Fruit fly (Drosophila melanogaster): ENCODE data around the gene east.

Gene east

DNA sequence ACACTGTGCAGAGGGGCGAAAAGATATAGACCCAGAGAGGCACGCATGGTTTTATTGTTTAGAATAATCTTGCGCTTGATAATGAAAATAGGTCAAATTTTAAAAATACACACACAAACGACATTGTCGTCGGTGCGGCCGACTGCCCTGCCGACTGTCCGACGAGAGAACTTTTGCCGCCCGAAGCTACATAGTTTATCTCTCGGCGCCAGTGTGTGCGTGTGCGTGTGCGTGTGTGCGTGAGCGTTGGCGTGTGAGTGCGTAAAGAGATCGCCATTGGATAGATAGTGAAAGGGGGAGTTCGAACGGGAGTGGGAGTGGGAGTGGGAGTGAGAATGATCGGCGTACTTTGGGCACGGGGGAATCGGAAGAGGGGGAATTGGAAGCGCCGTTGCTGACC, 15.0 kb upstream of the east start:
- TF ChIP-seq psq (optimal IDR thresholded peaks at IDR 0.05) (no peak), CG8478 (optimal IDR thresholded peaks at IDR 0.05) (no peak), pan (optimal IDR thresholded peaks at IDR 0.05) (no peak), usp (GFP tag; optimal IDR thresholded peaks at IDR 0.05) (no peak), Dll (optimal IDR thresholded peaks at IDR 0.05) (no peak), EcR (GFP tag; optimal IDR thresholded peaks at IDR 0.05) (no peak)

DNA sequence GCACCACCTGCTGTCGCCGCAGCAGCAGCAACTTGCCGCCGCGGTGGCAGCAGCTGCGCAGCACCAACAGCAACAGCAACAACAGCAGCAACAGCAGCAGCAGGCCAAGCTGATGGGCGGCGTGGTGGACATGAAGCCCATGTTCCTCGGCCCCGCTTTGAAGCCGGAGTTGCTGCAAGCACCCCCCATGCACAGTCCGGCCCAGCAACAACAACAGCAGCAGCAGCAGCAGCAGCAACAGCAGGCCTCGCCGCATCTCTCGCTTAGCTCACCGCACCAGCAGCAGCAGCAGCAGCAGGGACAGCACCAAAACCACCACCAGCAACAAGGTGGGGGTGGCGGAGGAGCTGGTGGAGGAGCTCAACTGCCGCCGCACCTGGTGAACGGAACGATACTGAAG, 9.6 kb upstream of the east start:
- TF ChIP-seq CG8478 (optimal IDR thresholded peaks at IDR 0.05) (no peak), psq (optimal IDR thresholded peaks at IDR 0.05) (no peak), usp (GFP tag; optimal IDR thresholded peaks at IDR 0.05) (no peak), Dll (optimal IDR thresholded peaks at IDR 0.05) (no peak), pan (optimal IDR thresholded peaks at IDR 0.05) (no peak), EcR (GFP tag; optimal IDR thresholded peaks at IDR 0.05) (no peak)

DNA sequence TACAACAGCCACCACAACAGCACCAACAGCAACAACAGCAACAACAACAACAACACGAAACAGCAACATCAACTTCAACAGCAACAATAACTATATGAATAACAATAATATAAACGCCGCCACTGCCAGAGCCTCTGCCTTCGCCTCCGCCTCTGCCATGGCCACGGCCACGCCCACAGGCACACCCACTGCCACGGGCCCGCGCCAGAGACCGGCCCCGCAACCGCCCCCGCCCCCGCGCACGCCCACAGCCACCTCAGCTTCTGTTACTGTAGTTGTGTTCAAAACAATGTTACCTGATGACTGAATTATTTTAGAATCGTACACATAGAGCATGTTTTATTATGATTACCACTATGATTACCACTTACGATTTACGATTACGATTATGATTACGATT, 6.5 kb upstream of the east start:
- TF ChIP-seq EcR (GFP tag; optimal IDR thresholded peaks at IDR 0.05) (no peak), pan (optimal IDR thresholded peaks at IDR 0.05) (no peak), Dll (optimal IDR thresholded peaks at IDR 0.05) (no peak), psq (optimal IDR thresholded peaks at IDR 0.05) (no peak)

DNA sequence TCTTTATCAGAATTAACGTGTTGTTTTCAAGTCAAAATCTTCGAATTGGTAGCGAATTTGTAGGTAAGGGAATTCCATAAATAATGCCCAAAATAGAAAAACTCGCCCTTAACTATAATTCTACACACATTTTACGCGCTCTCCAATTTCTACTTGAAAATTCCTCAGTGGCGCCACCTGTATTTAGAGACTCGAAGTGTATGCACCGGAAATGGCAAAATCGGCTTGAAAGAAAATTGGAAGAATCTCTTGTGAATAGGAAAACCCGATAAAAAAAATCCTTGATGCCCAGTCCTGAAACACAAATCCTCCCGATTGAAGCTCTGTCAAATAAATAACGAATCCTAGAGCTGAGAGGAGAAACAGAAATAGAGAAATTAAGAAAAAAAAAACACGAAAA, 4.8 kb upstream of the east start:
- TF ChIP-seq psq (optimal IDR thresholded peaks at IDR 0.05) = no peak

DNA sequence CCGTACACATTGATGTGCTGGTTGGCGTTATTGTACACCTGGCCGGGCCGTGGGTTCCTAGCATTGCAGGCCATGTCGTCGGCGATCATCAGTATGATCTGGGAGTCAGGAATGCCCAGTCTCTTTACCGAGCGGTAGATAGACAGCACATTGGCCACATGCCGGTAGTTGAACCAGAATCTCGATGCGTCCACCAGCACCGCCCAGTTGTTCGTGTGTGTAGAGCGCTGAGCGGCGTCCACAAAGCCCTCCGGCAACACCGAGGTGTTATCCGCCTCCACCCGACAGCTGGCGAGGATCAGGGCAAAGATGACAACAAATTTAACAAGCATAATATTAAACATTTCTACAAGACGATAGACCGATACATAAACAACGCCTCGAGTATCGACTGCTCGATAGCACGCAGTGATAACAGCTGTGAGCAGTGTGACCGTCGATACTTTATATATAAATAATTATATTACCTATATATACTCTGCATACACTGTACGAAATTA, 1.7 kb upstream of the east start, which contains the start of gene PIG-K:
PIG-K (minus strand) TSS at position 412 of the 500 bp plus-strand sequence.
- TF ChIP-seq CG8478 (optimal IDR thresholded peaks at IDR 0.05) (no peak), psq (optimal IDR thresholded peaks at IDR 0.05) (no peak), EcR (GFP tag; optimal IDR thresholded peaks at IDR 0.05) (no peak), Dll (optimal IDR thresholded peaks at IDR 0.05) (no peak), pan (optimal IDR thresholded peaks at IDR 0.05) (no peak), usp (GFP tag; optimal IDR thresholded peaks at IDR 0.05) (no peak)

DNA sequence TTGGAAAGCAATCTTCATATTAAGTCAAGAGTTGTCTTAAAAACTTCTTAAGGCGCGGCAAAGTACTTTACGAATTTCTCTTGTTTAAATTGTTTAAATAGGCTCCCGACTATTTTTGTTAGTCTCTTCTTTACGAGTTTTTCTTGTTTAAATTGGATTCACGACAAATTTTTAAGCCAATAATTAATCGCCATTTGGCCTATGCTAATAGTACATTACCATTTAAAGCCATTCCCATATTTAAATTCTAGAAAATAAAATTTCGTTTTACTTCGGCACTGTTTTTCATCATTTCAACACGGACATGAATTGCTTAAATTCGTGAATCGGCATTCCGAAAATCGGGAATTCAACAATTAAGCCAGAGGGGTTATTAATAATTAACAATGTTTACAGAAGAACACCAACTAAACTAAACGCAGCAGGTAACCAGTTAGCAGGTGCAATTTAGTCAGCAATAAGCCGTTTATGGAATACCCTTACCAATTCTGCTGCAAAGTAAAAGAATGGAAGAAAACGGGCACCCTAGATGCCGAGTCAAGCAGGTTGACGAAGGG, 1.1 kb upstream of the east start:
- TF ChIP-seq usp (GFP tag; optimal IDR thresholded peaks at IDR 0.05) = no peak
- TF ChIP-seq pan (optimal IDR thresholded peaks at IDR 0.05) = no peak

DNA sequence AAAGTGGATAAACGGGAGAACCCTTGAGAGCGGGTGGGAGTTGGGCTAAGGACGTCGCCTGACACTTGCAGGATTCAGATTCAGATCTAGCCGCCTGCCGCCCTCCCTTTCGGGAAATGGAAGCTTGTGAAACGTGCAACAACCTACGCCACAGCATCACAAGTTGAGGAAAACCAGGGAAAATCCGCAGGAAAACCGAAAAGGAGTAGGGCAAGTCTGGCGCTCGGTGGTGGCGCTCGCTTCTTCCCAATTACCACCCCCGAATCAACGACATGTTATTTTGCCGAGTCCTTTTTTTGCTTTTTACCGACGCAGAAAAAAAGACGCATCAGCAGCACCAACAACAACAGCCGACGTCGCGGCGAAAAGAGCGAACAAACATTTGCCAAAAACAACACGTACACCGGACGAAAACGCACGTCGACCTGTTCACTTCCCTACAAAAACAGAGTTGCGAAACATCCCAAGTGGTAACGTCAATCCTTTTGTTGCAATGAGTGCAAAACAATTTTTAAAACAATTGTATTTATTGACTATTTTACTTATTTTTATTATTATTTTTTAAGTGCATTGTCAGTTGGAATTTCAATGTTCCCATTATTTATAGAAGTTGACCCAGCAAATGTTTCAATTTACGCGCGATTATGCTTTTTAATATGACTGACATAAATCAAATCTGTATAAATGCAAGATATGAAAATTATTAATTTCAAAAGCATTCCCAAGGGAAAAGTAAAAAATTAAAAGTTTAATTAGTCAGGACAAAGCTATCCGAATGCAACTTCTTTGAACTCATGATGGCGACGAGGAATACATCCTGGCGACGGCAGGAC, 844 bp downstream of the east start:
- TF ChIP-seq CG8478 (optimal IDR thresholded peaks at IDR 0.05) = no peak
- TF ChIP-seq Dll (optimal IDR thresholded peaks at IDR 0.05) = no peak
- no peak for TF ChIP-seq usp (GFP tag; optimal IDR thresholded peaks at IDR 0.05)
- no peak for TF ChIP-seq psq (optimal IDR thresholded peaks at IDR 0.05)
- TF ChIP-seq EcR (GFP tag; optimal IDR thresholded peaks at IDR 0.05) = no peak
- TF ChIP-seq pan (optimal IDR thresholded peaks at IDR 0.05) = no peak

DNA sequence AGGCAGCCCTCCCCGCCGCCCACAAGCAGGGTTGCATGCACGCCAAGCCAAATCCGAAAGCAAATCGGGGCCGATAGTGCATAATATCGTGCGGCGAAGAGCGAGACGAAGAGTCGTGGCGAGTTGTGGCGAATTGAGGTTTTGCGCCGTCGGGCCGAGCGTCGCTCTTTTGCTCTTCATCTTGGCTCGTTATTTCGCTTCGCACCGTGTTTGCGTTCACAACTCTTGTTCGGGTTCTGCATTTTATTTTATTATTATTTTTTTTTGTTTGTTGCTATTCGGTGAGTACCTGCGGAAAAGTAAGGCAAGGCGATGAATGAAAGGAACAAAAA, 1.4 kb downstream of the east start:
- TF ChIP-seq usp (GFP tag; optimal IDR thresholded peaks at IDR 0.05) (no peak), CG8478 (optimal IDR thresholded peaks at IDR 0.05) (no peak), psq (optimal IDR thresholded peaks at IDR 0.05) (no peak), Dll (optimal IDR thresholded peaks at IDR 0.05) (peak; percentile 11), pan (optimal IDR thresholded peaks at IDR 0.05) (no peak)

DNA sequence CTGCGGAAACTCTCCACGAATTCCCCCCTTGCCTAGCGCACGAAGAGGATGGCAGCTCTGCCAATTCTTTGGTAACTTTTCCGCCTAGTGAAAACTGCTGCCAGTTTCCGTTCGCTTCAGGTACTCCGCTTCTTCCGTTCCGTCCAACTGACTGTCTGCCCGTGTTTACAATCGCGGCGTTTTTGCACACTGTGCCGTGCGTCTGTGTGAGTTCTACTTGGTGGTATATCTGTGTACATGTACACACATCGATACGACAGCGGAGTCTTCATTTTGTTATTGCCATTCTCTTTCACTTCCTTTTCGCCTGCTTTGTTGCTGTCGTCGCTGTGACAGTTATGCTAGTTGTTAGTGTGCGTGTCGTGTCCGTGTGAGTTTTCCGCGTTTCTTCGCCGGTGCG, 2.2 kb downstream of the east start:
- TF ChIP-seq EcR (GFP tag; optimal IDR thresholded peaks at IDR 0.05) (no peak), usp (GFP tag; optimal IDR thresholded peaks at IDR 0.05) (no peak), psq (optimal IDR thresholded peaks at IDR 0.05) (no peak), pan (optimal IDR thresholded peaks at IDR 0.05) (no peak), Dll (optimal IDR thresholded peaks at IDR 0.05) (no peak), CG8478 (optimal IDR thresholded peaks at IDR 0.05) (no peak)

DNA sequence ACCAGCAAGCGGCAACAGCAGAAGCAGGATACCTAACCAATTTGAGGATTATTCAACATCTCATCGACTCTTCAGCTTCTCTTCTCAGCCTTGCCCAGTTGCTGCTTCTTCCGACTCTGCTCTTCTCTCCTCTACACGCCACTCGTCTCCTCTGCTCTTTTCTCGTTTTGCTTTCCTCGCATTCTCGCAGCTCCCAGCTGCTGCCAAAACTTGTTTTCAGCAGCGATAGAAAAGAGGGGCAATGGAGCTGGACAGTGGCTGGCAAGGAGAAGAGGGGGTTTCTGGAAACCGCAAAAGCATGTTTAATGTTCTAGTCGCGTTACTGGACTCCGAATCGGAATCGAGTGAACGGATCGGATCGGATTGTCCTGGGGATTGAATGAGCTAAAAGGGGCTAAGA, 2.7 kb downstream of the east start:
- TF ChIP-seq pan (optimal IDR thresholded peaks at IDR 0.05) (no peak), CG8478 (optimal IDR thresholded peaks at IDR 0.05) (no peak), usp (GFP tag; optimal IDR thresholded peaks at IDR 0.05) (no peak)

DNA sequence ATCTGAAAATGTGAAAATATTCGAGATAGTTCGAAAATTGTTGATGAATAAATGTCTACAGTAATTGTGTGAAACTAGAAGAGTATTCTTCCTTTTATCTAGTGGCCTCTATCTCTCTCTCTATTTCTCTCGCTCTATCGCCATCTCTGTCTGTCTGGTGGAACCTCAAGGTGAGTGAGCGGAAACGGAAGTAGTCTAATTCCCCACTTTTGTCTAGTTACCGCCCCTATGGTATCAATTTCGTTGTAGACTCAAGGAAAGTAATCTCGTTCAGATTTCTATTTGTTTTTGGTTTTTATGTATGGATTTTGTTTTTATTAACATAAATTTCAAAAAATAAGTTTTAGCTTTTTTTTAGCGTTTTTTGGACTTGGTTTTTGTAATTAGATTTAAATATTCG, 14.2 kb downstream of the east start:
- no peak for TF ChIP-seq psq (optimal IDR thresholded peaks at IDR 0.05)
- no peak for TF ChIP-seq CG8478 (optimal IDR thresholded peaks at IDR 0.05)
- TF ChIP-seq pan (optimal IDR thresholded peaks at IDR 0.05) = no peak
- no peak for TF ChIP-seq usp (GFP tag; optimal IDR thresholded peaks at IDR 0.05)
- no peak for TF ChIP-seq EcR (GFP tag; optimal IDR thresholded peaks at IDR 0.05)

DNA sequence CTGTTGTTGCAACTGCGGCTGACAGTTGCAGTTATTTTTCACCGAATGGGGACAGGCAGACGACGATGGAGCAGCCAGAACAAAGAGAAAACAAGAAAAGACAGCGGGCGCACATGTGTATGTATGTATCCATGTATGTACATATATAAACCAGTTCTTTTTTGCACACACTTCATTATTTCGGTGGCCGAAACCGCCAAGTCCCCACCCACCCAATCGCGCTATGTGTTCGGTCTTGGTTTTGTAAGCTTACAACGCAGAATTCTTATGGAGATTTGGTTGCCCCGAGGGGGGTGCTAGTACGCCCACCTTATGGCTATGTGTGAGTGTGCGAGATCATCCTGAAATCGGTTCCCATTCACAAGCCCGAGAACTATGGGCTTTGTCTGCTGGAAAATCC, 20.6 kb downstream of the east start:
- TF ChIP-seq EcR (GFP tag; optimal IDR thresholded peaks at IDR 0.05) (no peak), CG8478 (optimal IDR thresholded peaks at IDR 0.05) (no peak), usp (GFP tag; optimal IDR thresholded peaks at IDR 0.05) (no peak), Dll (optimal IDR thresholded peaks at IDR 0.05) (no peak), pan (optimal IDR thresholded peaks at IDR 0.05) (no peak), psq (optimal IDR thresholded peaks at IDR 0.05) (no peak)

DNA sequence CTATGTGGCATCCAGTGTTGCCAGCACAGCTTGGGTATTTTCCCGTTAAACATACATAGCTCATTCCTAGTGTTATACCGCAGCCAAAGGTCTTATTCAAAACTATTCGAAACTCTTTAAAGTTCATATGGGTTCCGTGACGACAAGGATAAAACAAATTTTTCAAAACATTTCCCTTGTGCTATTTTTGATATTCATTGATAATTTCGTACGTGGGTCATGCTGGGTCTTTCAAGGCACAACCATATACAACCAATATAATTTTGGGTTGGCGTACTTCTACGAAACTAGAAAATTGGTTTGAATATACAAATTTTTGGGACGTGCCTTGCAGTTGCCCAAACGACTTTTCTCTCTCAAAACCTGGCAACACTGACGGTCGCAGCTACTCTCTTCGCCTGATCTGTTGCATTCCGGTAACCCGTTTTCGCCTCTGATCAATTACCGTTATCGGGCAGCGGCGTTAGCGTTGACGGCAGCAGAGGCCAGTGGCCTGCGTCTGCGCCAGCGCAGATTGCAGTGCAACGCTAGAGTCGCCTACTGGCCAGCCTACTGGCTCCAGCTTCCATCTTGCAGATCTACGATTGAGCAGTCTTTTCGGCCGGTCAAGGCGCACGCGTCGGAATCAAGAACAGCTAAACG, 21.6 kb downstream of the east start:
- TF ChIP-seq psq (optimal IDR thresholded peaks at IDR 0.05) = no peak
- TF ChIP-seq pan (optimal IDR thresholded peaks at IDR 0.05) = no peak
- TF ChIP-seq usp (GFP tag; optimal IDR thresholded peaks at IDR 0.05) = no peak
- no peak for TF ChIP-seq Dll (optimal IDR thresholded peaks at IDR 0.05)
- no peak for TF ChIP-seq EcR (GFP tag; optimal IDR thresholded peaks at IDR 0.05)
- TF ChIP-seq CG8478 (optimal IDR thresholded peaks at IDR 0.05) = no peak

All from whole organism.